Fruit fly (Drosophila melanogaster): ENCODE results near the gene Sh3beta.

Gene Sh3beta

dm6 chr3L:7347984-7348631, 21.0 kb downstream of the Sh3beta start, which contains the start of the genes Srp19 and qm (continued):
- TF ChIP-seq hkb (optimal IDR thresholded peaks at IDR 0.05) (peak; percentile 68), hkb (GFP tag; IDR thresholded peaks at IDR 0.05) (peak; percentile 35; the same call in 1 of the 2 replicates), oc (tag; optimal IDR thresholded peaks at IDR 0.05) (no peak), CG10979 (tag; optimal IDR thresholded peaks at IDR 0.05) (peak; percentile 27), NK7.1 (GFP tag; optimal IDR thresholded peaks at IDR 0.05) (no peak), PHDP (tag; optimal IDR thresholded peaks at IDR 0.05) (no peak), Xbp1 (GFP tag; optimal IDR thresholded peaks at IDR 0.05) (peak; percentile 64), CG3726 (GFP tag; IDR thresholded peaks at IDR 0.05) (no peak), CG6175 (GFP tag; IDR thresholded peaks at IDR 0.05) (no peak), CG9727 (GFP tag; optimal IDR thresholded peaks at IDR 0.05) (peak; percentile 28), CG4617 (GFP tag; optimal IDR thresholded peaks at IDR 0.05; ENCODE audit: borderline replicate concordance) (peak; percentile 19), Pdp1 (GFP tag; optimal IDR thresholded peaks at IDR 0.05) (peak; percentile 53 to 62), lilli (GFP tag; optimal IDR thresholded peaks at IDR 0.05) (peak; percentile 73), exex (tag; optimal IDR thresholded peaks at IDR 0.05) (no peak), CG12391 (tag; optimal IDR thresholded peaks at IDR 0.05) (peak; percentile 70), Sry-δ (GFP tag; optimal IDR thresholded peaks at IDR 0.05) (peak; percentile 94), Hr3 (GFP tag; optimal IDR thresholded peaks at IDR 0.05) (peak; percentile 57), CG5245 (GFP tag; optimal IDR thresholded peaks at IDR 0.05) (peak; percentile 27), dan (GFP tag; IDR thresholded peaks at IDR 0.05) (no peak), al (GFP tag; IDR thresholded peaks at IDR 0.05) (peak; percentile 56; the same call in 1 of the 2 replicates), CG34422 (GFP tag; IDR thresholded peaks at IDR 0.05) (peak; percentile 86; the same call in 2 of the 3 replicates), YL-1 (GFP tag; optimal IDR thresholded peaks at IDR 0.05) (peak; percentile 59), Antp (GFP tag; optimal IDR thresholded peaks at IDR 0.05) (peak; percentile 60), NfI (GFP tag; optimal IDR thresholded peaks at IDR 0.05) (peak; percentile 0), jing (GFP tag; optimal IDR thresholded peaks at IDR 0.05) (no peak), CG7357 (GFP tag; IDR thresholded peaks at IDR 0.05) (no peak), stc (GFP tag; IDR thresholded peaks at IDR 0.05) (peak; percentile 19; the same call in 1 of the 2 replicates), sima (GFP tag; optimal IDR thresholded peaks at IDR 0.05) (no peak), E2f2 (GFP tag; IDR thresholded peaks at IDR 0.05) (peak; percentile 40), CG4404 (GFP tag; IDR thresholded peaks at IDR 0.05) (peak; percentile 34; the same call in 1 of the 2 replicates), CG17912 (GFP tag; optimal IDR thresholded peaks at IDR 0.05) (no peak), Scr (GFP tag; IDR thresholded peaks at IDR 0.05; ENCODE audit: partially characterized antibody) (peak; percentile 91), btn (GFP tag; optimal IDR thresholded peaks at IDR 0.05) (no peak), Hr39 (optimal IDR thresholded peaks at IDR 0.05) (no peak), CG31441 (GFP tag; IDR thresholded peaks at IDR 0.05) (peak; percentile 50; the same call in 1 of the 2 replicates), CG3281 (GFP tag; optimal IDR thresholded peaks at IDR 0.05) (peak; percentile 34), row (GFP tag; IDR thresholded peaks at IDR 0.05) (peak; percentile 89), twi (tag; optimal IDR thresholded peaks at IDR 0.05) (no peak), shn (GFP tag; optimal IDR thresholded peaks at IDR 0.05) (peak; percentile 23), sens-2 (GFP tag; IDR thresholded peaks at IDR 0.05) (no peak), CrebB (tag; optimal IDR thresholded peaks at IDR 0.05) (no peak), cas (GFP tag; IDR thresholded peaks at IDR 0.05) (peak; percentile 14; the same call in 1 of the 2 replicates), nmo (GFP tag; optimal IDR thresholded peaks at IDR 0.05) (peak; percentile 60), CG7839 (tag; optimal IDR thresholded peaks at IDR 0.05) (peak; percentile 51), kah (GFP tag; optimal IDR thresholded peaks at IDR 0.05) (peak; percentile 28), chinmo (GFP tag; IDR thresholded peaks at IDR 0.05; ENCODE audit: partially characterized antibody) (peak; percentile 97), CkIIα-i1 (GFP tag; IDR thresholded peaks at IDR 0.05) (peak; percentile 26; the same call in 1 of the 2 replicates), HLH4C (GFP tag; IDR thresholded peaks at IDR 0.05; ENCODE audit: partially characterized antibody) (peak; percentile 73), tgo (GFP tag; IDR thresholded peaks at IDR 0.05) (peak; percentile 28), CG18599 (GFP tag; optimal IDR thresholded peaks at IDR 0.05) (peak; percentile 36)
